Worm (Caenorhabditis elegans) whole organism, L4/young adult: ENCODE results near the gene let-716.

ENCODE experiments used
- W03F9.2 ChIP-seq: fragments of 150-350 bp; optimal IDR thresholded peaks from 2 replicates; lab custom pipeline; 2014; ENCODE audit warnings: missing biosample characterization, missing genetic modification characterization
- dao-5 ChIP-seq: sonication (generic microtip); optimal IDR thresholded peaks from 2 replicates; lab custom pipeline; 2016; ENCODE audit warnings: missing genotype, missing genetic modification characterization, moderate library complexity, missing compliant biosample characterization
- him-1 ChIP-seq: sonication (generic microtip); optimal IDR thresholded peaks from 2 replicates; lab custom pipeline; 2016; ENCODE audit warnings: missing genotype, missing genetic modification reagents, missing genetic modification characterization, missing compliant biosample characterization

- TF ChIP-seq dao-5 (tag; lab: Kevin White, UChicago) (no peak), him-1 (tag; lab: Kevin White, UChicago) (no peak), W03F9.2 (peak; percentile 91)
Observed at ce11 chrIII:6431766-6432228, 48.4 kb downstream of the let-716 start, which contains the start of the genes mrps-17 and txdc-9.
